Fruit fly (Drosophila melanogaster): ENCODE measurements around the gene CG14881.

The CG14881 gene

DNA sequence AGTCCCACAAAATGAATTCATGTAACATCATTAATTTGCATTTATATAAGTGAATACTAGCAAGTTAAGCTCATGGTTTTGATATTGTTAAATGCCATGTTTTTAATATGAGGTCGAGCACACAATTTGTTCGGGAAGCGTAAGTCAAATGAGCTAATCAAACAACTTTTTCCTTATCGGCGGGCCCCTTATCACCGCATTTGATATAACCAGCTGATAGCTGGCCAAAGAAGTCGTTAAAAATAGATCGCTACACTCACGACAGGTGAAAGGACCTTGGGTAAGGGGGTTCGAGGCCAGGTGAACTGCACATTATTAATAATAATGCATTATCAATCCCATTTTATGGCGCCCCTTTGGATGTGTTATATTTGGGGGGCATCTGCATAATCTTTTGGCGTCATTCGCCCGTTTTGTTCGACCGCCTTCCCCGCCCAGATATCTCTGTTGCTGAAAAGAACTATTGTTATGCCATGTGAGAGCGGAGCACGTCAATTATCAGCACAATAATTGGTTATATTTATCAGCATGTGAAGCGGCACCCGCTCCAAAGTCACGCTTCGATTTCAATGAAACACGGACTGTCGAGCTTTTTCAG is 12.8 kb downstream of the CG14881 start:
- TF ChIP-seq Hnf4 (GFP tag; optimal IDR thresholded peaks at IDR 0.05) (no peak), jim (GFP tag; optimal IDR thresholded peaks at IDR 0.05) (no peak), h (GFP tag; optimal IDR thresholded peaks at IDR 0.05) (no peak), CrebA (GFP tag; optimal IDR thresholded peaks at IDR 0.05; ENCODE audit: borderline replicate concordance) (no peak), dl (GFP tag; optimal IDR thresholded peaks at IDR 0.05; ENCODE audit: insufficient read depth in 1 of 2, partially characterized antibody in 2 of 2) (no peak), CG32264 (GFP tag; optimal IDR thresholded peaks at IDR 0.05) (no peak), Hr78 (GFP tag; optimal IDR thresholded peaks at IDR 0.05) (no peak), pan (optimal IDR thresholded peaks at IDR 0.05) (no peak), Dfd (GFP tag; optimal IDR thresholded peaks at IDR 0.05) (no peak), woc (GFP tag; optimal IDR thresholded peaks at IDR 0.05) (no peak), Vsx2 (GFP tag; optimal IDR thresholded peaks at IDR 0.05; ENCODE audit: partially characterized antibody) (peak; percentile 75), fru (GFP tag; optimal IDR thresholded peaks at IDR 0.05) (no peak), Mio (GFP tag; optimal IDR thresholded peaks at IDR 0.05) (no peak), lola (GFP tag; optimal IDR thresholded peaks at IDR 0.05) (no peak), rgr (GFP tag; optimal IDR thresholded peaks at IDR 0.05) (no peak), Rel (GFP tag; optimal IDR thresholded peaks at IDR 0.05) (no peak), Rel (tag; optimal IDR thresholded peaks at IDR 0.05) (peak; percentile 58), Abd-B (GFP tag; optimal IDR thresholded peaks at IDR 0.05) (no peak)

- peak; percentile 40 for TF ChIP-seq sv (GFP tag; optimal IDR thresholded peaks at IDR 0.05)
- TF ChIP-seq Myc (optimal IDR thresholded peaks at IDR 0.05), result no peak
- no peak for TF ChIP-seq pan (optimal IDR thresholded peaks at IDR 0.05)
- TF ChIP-seq Hnf4 (GFP tag; optimal IDR thresholded peaks at IDR 0.05), result peak; percentile 49
- TF ChIP-seq rgr (GFP tag; optimal IDR thresholded peaks at IDR 0.05), result peak; percentile 31
Observed at dm6 chr3R:16448378-16449134, 13.9 kb downstream of the CG14881 start.

DNA sequence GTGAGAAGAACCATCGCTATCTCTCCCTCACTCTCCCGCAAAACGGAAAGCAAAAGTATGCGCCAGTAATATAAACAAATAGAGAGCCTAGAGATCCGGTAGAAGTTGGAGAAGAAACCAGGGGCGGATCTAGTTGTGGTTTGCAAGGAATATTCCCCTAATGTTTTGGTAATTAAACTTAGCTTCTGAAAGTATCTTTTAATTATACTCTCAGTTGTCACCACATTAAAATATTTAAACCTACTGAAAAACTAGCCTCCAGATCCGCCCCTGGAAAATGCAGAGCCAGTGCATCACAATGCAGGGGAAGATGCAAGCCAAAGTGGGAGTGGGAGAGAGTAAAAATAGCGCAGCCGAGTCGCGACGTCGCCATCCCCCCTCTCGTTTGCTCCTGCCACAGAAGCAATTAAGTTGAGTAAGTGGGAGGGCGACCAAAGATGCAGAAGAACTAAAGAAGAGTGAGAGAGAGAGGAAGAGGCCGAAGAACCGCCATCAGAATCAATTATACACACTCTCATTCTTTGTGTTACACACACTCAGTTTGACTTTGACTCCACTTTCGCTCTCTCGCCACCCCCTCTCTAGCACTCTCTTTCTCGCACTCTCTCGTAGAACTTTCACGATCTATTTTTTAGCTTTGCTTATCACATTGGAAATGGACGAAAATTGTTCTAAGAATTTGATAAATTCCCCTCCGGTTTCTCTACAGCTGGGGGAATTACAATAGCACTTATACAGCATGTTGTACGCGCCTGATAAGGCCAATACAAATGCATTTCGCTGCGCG is 14.7 kb downstream of the CG14881 start:
- TF ChIP-seq ey (GFP tag; optimal IDR thresholded peaks at IDR 0.05) (peak; percentile 91), Myc (optimal IDR thresholded peaks at IDR 0.05) (no peak), Jra (GFP tag; optimal IDR thresholded peaks at IDR 0.05) (peak; percentile 32), sage (GFP tag; optimal IDR thresholded peaks at IDR 0.05) (peak; percentile 42), psq (GFP tag; optimal IDR thresholded peaks at IDR 0.05) (peak; percentile 77), HLH106 (tag; optimal IDR thresholded peaks at IDR 0.05) (peak; percentile 88), OdsH (GFP tag; optimal IDR thresholded peaks at IDR 0.05) (peak; percentile 82), jim (GFP tag; optimal IDR thresholded peaks at IDR 0.05) (no peak), Vsx2 (GFP tag; optimal IDR thresholded peaks at IDR 0.05; ENCODE audit: partially characterized antibody) (peak; percentile 46), Dif (GFP tag; optimal IDR thresholded peaks at IDR 0.05; ENCODE audit: partially characterized antibody) (peak; percentile 48), dl (GFP tag; optimal IDR thresholded peaks at IDR 0.05; ENCODE audit: insufficient read depth in 1 of 2, partially characterized antibody in 2 of 2) (peak in 1 of 2 experiments; percentile 53), dmrt93B (GFP tag; optimal IDR thresholded peaks at IDR 0.05) (no peak), CrebA (GFP tag; optimal IDR thresholded peaks at IDR 0.05; ENCODE audit: borderline replicate concordance) (no peak), CG9705 (GFP tag; optimal IDR thresholded peaks at IDR 0.05) (peak; percentile 52), N (GFP tag; optimal IDR thresholded peaks at IDR 0.05) (no peak), Hr78 (GFP tag; optimal IDR thresholded peaks at IDR 0.05) (no peak), fru (GFP tag; optimal IDR thresholded peaks at IDR 0.05) (peak; percentile 88), dsf (GFP tag; optimal IDR thresholded peaks at IDR 0.05; ENCODE audit: borderline replicate concordance) (no peak), Rel (GFP tag; optimal IDR thresholded peaks at IDR 0.05) (no peak), Rel (tag; optimal IDR thresholded peaks at IDR 0.05) (peak; percentile 100), GATAd (GFP tag; optimal IDR thresholded peaks at IDR 0.05) (peak; percentile 59), foxo (GFP tag; optimal IDR thresholded peaks at IDR 0.05) (peak in 1 of 2 experiments; percentile 94), usp (GFP tag; optimal IDR thresholded peaks at IDR 0.05) (no peak), br (GFP tag; optimal IDR thresholded peaks at IDR 0.05) (peak; percentile 84), Hnf4 (GFP tag; optimal IDR thresholded peaks at IDR 0.05) (peak; percentile 81), rgr (GFP tag; optimal IDR thresholded peaks at IDR 0.05) (peak; percentile 88), h (GFP tag; optimal IDR thresholded peaks at IDR 0.05) (peak; percentile 93), Sp1 (GFP tag; optimal IDR thresholded peaks at IDR 0.05) (peak; percentile 64), pan (optimal IDR thresholded peaks at IDR 0.05) (no peak), Mio (GFP tag; optimal IDR thresholded peaks at IDR 0.05) (peak; percentile 55), sv (GFP tag; optimal IDR thresholded peaks at IDR 0.05) (peak; percentile 47), Abd-B (GFP tag; optimal IDR thresholded peaks at IDR 0.05) (no peak), CG32264 (GFP tag; optimal IDR thresholded peaks at IDR 0.05) (peak; percentile 68), woc (GFP tag; optimal IDR thresholded peaks at IDR 0.05) (peak; percentile 70), lola (GFP tag; optimal IDR thresholded peaks at IDR 0.05) (no peak), brk (GFP tag; optimal IDR thresholded peaks at IDR 0.05) (no peak), tai (GFP tag; optimal IDR thresholded peaks at IDR 0.05) (no peak), Hr83 (GFP tag; optimal IDR thresholded peaks at IDR 0.05; ENCODE audit: poor library complexity, severe bottlenecking) (peak; percentile 71), Dfd (GFP tag; optimal IDR thresholded peaks at IDR 0.05) (no peak)

Data from whole organism, wandering third instar larva.